Fruit fly (Drosophila melanogaster) whole organism, pupa: ENCODE results near the gene Myo10A.
"Not testable (repeated sequence)": the region's sequence is repeated elsewhere in the genome, so short reads cannot be mapped to it uniquely, and the experiment has no call there.

Source experiments
- CG10348 ChIP-seq: fragments of 200-800 bp; sonication (Bioruptor generic); IDR thresholded peaks from 2 replicates; pipeline ENCODE4 v1.3.6; 2022; ENCODE audit warnings: missing biosample characterization, missing genetic modification characterization
- CG12605 ChIP-seq: fragments of 200-800 bp; sonication (Bioruptor generic); IDR thresholded peaks from 2 replicates; pipeline ENCODE4 v1.3.6; 2022; ENCODE audit warnings: missing biosample characterization, missing genetic modification characterization
- CG14655 ChIP-seq: fragments of 200-800 bp; sonication (Bioruptor generic); optimal IDR thresholded peaks from 3 replicates; lab custom pipeline; 2017; ENCODE audit warnings: mild to moderate bottlenecking, missing biosample characterization, missing genetic modification reagents, missing genetic modification characterization
- CG15710 ChIP-seq: fragments of 200-800 bp; sonication (Bioruptor generic); optimal IDR thresholded peaks from 2 replicates; lab custom pipeline; 2018; ENCODE audit warnings: missing biosample characterization, mild to moderate bottlenecking, missing genetic modification characterization, moderate library complexity
- CG17806 ChIP-seq: fragments of 200-800 bp; sonication (Bioruptor generic); optimal IDR thresholded peaks from 2 replicates; lab custom pipeline; 2018; ENCODE audit warnings: missing biosample characterization, mild to moderate bottlenecking, missing genetic modification characterization, moderate library complexity
- CG32121 ChIP-seq: fragments of 200-800 bp; sonication (Bioruptor generic); IDR thresholded peaks from 2 replicates; pipeline ENCODE4 v1.3.6; 2022; ENCODE audit warnings: missing biosample characterization, missing genetic modification characterization
- CG34367 ChIP-seq: fragments of 200-800 bp; sonication (Bioruptor generic); optimal IDR thresholded peaks from 2 replicates; lab custom pipeline; 2018; ENCODE audit warnings: missing biosample characterization, mild to moderate bottlenecking, missing genetic modification characterization
- CG4496 ChIP-seq: fragments of 200-800 bp; sonication (Bioruptor generic); IDR thresholded peaks from 3 replicates; pipeline ENCODE4 v1.3.6; 2022; ENCODE audit warnings: missing biosample characterization, missing genetic modification characterization
- CG8159 ChIP-seq: fragments of 200-800 bp; sonication (Bioruptor generic); optimal IDR thresholded peaks from 3 replicates; lab custom pipeline; 2018; ENCODE audit warnings: missing biosample characterization, mild to moderate bottlenecking, missing genetic modification characterization, moderate library complexity
- CG8301 ChIP-seq: fragments of 200-800 bp; sonication (Bioruptor generic); optimal IDR thresholded peaks from 2 replicates; lab custom pipeline; 2018; ENCODE audit warnings: missing biosample characterization, mild to moderate bottlenecking, missing genetic modification characterization
- CG9948 ChIP-seq: fragments of 200-800 bp; sonication (Bioruptor generic); optimal IDR thresholded peaks from 2 replicates; lab custom pipeline; 2018; ENCODE audit warnings: missing biosample characterization, mild to moderate bottlenecking, missing genetic modification characterization, moderate library complexity
- D1 ChIP-seq: fragments of 200-800 bp; sonication (Bioruptor generic); optimal IDR thresholded peaks from 2 replicates; lab custom pipeline; 2018; ENCODE audit warnings: missing biosample characterization, mild to moderate bottlenecking, missing genetic modification characterization, moderate library complexity
- EcR ChIP-seq: fragments of 200-800 bp; sonication (Bioruptor generic); optimal IDR thresholded peaks from 3 replicates; lab custom pipeline; 2019; ENCODE audit warnings: missing biosample characterization, missing genetic modification characterization, mild to moderate bottlenecking, moderate library complexity, missing genetic modification reagents
- Ets98B ChIP-seq: fragments of 200-800 bp; sonication (Bioruptor generic); IDR thresholded peaks from 2 replicates; pipeline ENCODE4 v1.3.6; 2022; ENCODE audit warnings: missing biosample characterization, missing genetic modification characterization
- Pif1A ChIP-seq: fragments of 200-800 bp; sonication (Bioruptor generic); optimal IDR thresholded peaks from 3 replicates; lab custom pipeline; 2016; ENCODE audit warnings: missing biosample characterization, missing genetic modification characterization
- Pif1B ChIP-seq: fragments of 200-800 bp; sonication (Bioruptor generic); optimal IDR thresholded peaks from 3 replicates; lab custom pipeline; 2016; ENCODE audit warnings: missing biosample characterization, missing genetic modification characterization
- Snoo ChIP-seq: fragments of 200-800 bp; sonication (Bioruptor generic); optimal IDR thresholded peaks from 3 replicates; lab custom pipeline; 2017; ENCODE audit warnings: missing biosample characterization, mild to moderate bottlenecking, missing genetic modification characterization, inconsistent platforms
- fd96Ca ChIP-seq: fragments of 200-800 bp; sonication (Bioruptor generic); IDR thresholded peaks from 3 replicates; pipeline ENCODE4 v1.3.6; 2022; ENCODE audit warnings: missing biosample characterization, missing genetic modification characterization
- gl ChIP-seq: fragments of 200-800 bp; sonication (Bioruptor generic); optimal IDR thresholded peaks from 2 replicates; lab custom pipeline; 2018; ENCODE audit warnings: missing biosample characterization, mild to moderate bottlenecking, missing genetic modification characterization
- rn ChIP-seq: fragments of 200-800 bp; sonication (Bioruptor generic); IDR thresholded peaks from 2 replicates; pipeline ENCODE4 v1.3.6; 2022; ENCODE audit warnings: missing biosample characterization, missing genetic modification characterization

Myo10A gene

dm6 chrX:10950930-10951329 is 20.3 kb downstream of the Myo10A start, which contains the start of gene Rab9Fa:
Gene Rab9Fa (minus strand): TSS chrX:10951030.
- TF ChIP-seq gl (tag; lab: Kevin White, UChicago); CG32121 (GFP tag; lab: Robert Waterston, UW); CG8301 (tag; lab: Kevin White, UChicago): not testable (repeated sequence)

- no peak for TF ChIP-seq CG14655 (GFP tag; lab: Kevin White, UChicago)
- no peak for TF ChIP-seq D1 (tag; lab: Kevin White, UChicago)
- no peak for TF ChIP-seq Snoo (tag; lab: Kevin White, UChicago)
- TF ChIP-seq CG8159 (tag; lab: Kevin White, UChicago): no peak
- TF ChIP-seq Ets98B (GFP tag; lab: Robert Waterston, UW): no peak
- no peak for TF ChIP-seq CG4496 (GFP tag; lab: Robert Waterston, UW)
- no peak for TF ChIP-seq CG12605 (GFP tag; lab: Robert Waterston, UW)
- TF ChIP-seq CG17806: no peak
- TF ChIP-seq EcR: no peak
- no peak for TF ChIP-seq CG32121 (GFP tag; lab: Robert Waterston, UW)
- no peak for TF ChIP-seq fd96Ca
- TF ChIP-seq CG15710: no peak
- no peak for TF ChIP-seq CG9948 (tag; lab: Kevin White, UChicago)
- TF ChIP-seq CG34367 (tag; lab: Kevin White, UChicago): no peak
- no peak for TF ChIP-seq rn
- no peak for TF ChIP-seq Pif1B (GFP tag; lab: Kevin White, UChicago)
Measured at dm6 chrX:10952386-10952785, 21.7 kb downstream of the Myo10A start, which contains the start of gene Rab9Fb. Gene Rab9Fb (minus strand): TSS chrX:10952486.

DNA sequence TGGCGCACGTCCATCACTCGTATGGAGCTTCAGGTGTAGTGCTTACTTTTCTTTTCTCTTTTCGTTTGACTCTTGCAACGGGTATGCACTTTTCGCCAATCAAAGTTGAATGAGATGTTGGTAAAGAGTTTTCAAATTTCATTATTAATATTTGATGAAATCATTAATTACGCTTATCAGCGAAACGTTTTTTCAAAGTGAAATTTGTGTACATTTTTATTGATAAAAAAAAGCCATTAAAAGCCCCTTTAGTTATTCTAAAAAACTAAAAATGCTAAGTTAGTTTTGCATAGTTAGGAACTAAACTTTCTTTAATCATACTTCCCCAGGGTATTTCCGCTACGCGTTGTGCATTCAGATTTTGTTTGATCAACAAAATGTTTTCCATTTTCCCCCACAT is 22.6 kb downstream of the Myo10A start:
- TF ChIP-seq fd96Ca (no peak), CG12605 (GFP tag; lab: Robert Waterston, UW) (no peak), CG9948 (tag; lab: Kevin White, UChicago) (no peak), gl (tag; lab: Kevin White, UChicago) (no peak), Snoo (tag; lab: Kevin White, UChicago) (no peak), CG14655 (GFP tag; lab: Kevin White, UChicago) (no peak), CG32121 (GFP tag; lab: Robert Waterston, UW) (peak; percentile 34; the same call in 1 of the 2 replicates), CG8301 (tag; lab: Kevin White, UChicago) (peak; percentile 65), Pif1A (GFP tag; lab: Kevin White, UChicago) (peak; percentile 11)
- TF ChIP-seq, all 21 proteins: peak for 3

- TF ChIP-seq D1 (tag; lab: Kevin White, UChicago) (no peak), CG4496 (GFP tag; lab: Robert Waterston, UW) (0 out of 3 replicates have a peak, but pooled peaks have one; percentile 45), CG14655 (GFP tag; lab: Kevin White, UChicago) (peak; percentile 53), CG15710 (no peak), CG17806 (no peak), Snoo (tag; lab: Kevin White, UChicago) (no peak), CG8301 (tag; lab: Kevin White, UChicago) (peak; percentile 53), Pif1A (GFP tag; lab: Kevin White, UChicago) (peak; percentile 10), rn (no peak), CG8159 (tag; lab: Kevin White, UChicago) (no peak), CG34367 (tag; lab: Kevin White, UChicago) (no peak), fd96Ca (0 out of 3 replicates have a peak, but pooled peaks have one; percentile 9), Ets98B (GFP tag; lab: Robert Waterston, UW) (peak; percentile 26; the same call in 1 of the 2 replicates), CG32121 (GFP tag; lab: Robert Waterston, UW) (peak; percentile 19; the same call in 1 of the 2 replicates), Pif1B (GFP tag; lab: Kevin White, UChicago) (peak; percentile 37)
Measured at dm6 chrX:10959912-10960311, 29.3 kb downstream of the Myo10A start.

dm6 chrX:10966978-10967731 is 36.5 kb downstream of the Myo10A start, which contains the start of gene C901:
Gene C901 (minus strand): TSS chrX:10967134.
- no peak for TF ChIP-seq CG17806
- no peak for TF ChIP-seq gl (tag; lab: Kevin White, UChicago)
- peak; percentile 32 for TF ChIP-seq CG9948 (tag; lab: Kevin White, UChicago)
- TF ChIP-seq CG14655 (GFP tag; lab: Kevin White, UChicago): peak; percentile 89
- no peak for TF ChIP-seq D1 (tag; lab: Kevin White, UChicago)
- TF ChIP-seq CG10348 (GFP tag; lab: Robert Waterston, UW): no peak; the same call in 1 of the 2 replicates
- peak; percentile 66 for TF ChIP-seq Ets98B (GFP tag; lab: Robert Waterston, UW)
- TF ChIP-seq EcR: no peak
- TF ChIP-seq CG8159 (tag; lab: Kevin White, UChicago): peak; percentile 50
- TF ChIP-seq CG32121 (GFP tag; lab: Robert Waterston, UW): peak; percentile 71
- TF ChIP-seq CG8301 (tag; lab: Kevin White, UChicago): peak; percentile 89
- 0 out of 3 replicates have a peak, but pooled peaks have one; percentile 50 for TF ChIP-seq fd96Ca
- peak; percentile 66 for TF ChIP-seq CG12605 (GFP tag; lab: Robert Waterston, UW)
- peak; percentile 58 for TF ChIP-seq Pif1B (GFP tag; lab: Kevin White, UChicago)
- TF ChIP-seq CG4496 (GFP tag; lab: Robert Waterston, UW): peak; percentile 73; the same call in 2 of the 3 replicates
- TF ChIP-seq Pif1A (GFP tag; lab: Kevin White, UChicago): peak; percentile 39
- TF ChIP-seq CG15710: peak; percentile 51
- no peak for TF ChIP-seq Snoo (tag; lab: Kevin White, UChicago)
